Worm (Caenorhabditis elegans) whole organism, L2 larva: ENCODE measurements around the gene gmeb-1.

Source experiments
- C34F6.9 ChIP-seq: fragments of 150-350 bp; optimal IDR thresholded peaks from 2 replicates; lab custom pipeline; 2014; ENCODE audit warnings: missing biosample characterization, missing genetic modification characterization
- ZK546.5 ChIP-seq: sonication (generic microtip); optimal IDR thresholded peaks from 2 replicates; lab custom pipeline; 2017; ENCODE audit warnings: missing biosample characterization, missing genetic modification characterization
- ama-1 ChIP-seq: fragments of 150-350 bp; optimal IDR thresholded peaks from 2 replicates; lab custom pipeline; 2018; ENCODE audit warnings: inconsistent platforms
- blmp-1 ChIP-seq: sonication (generic microtip); optimal IDR thresholded peaks from 2 replicates; lab custom pipeline; 2017; ENCODE audit warnings: missing genetic modification characterization, mild to moderate bottlenecking, missing compliant biosample characterization, antibody characterized with exemption, moderate library complexity; ENCODE audit not compliant: insufficient read depth
- fos-1 ChIP-seq: fragments of 150-350 bp; optimal IDR thresholded peaks from 2 replicates; lab custom pipeline; 2014; ENCODE audit warnings: missing biosample characterization, missing genetic modification characterization
- mdl-1 ChIP-seq, 2 experiments: fragments of 150-350 bp in 1 of 2; sonication (generic microtip) in 1 of 2; optimal IDR thresholded peaks; 2 replicates each; lab custom pipeline; 2017; ENCODE audit warnings: missing biosample characterization in 2 of 2, missing genetic modification characterization in 2 of 2
- nhr-11 ChIP-seq: fragments of 150-350 bp; optimal IDR thresholded peaks from 2 replicates; lab custom pipeline; 2014; ENCODE audit warnings: missing biosample characterization, missing genetic modification characterization
- nhr-12 ChIP-seq: fragments of 150-350 bp; optimal IDR thresholded peaks from 2 replicates; lab custom pipeline; 2014; ENCODE audit warnings: missing biosample characterization, missing genetic modification characterization
- nhr-237 ChIP-seq: fragments of 150-350 bp; optimal IDR thresholded peaks from 2 replicates; lab custom pipeline; 2014; ENCODE audit warnings: missing biosample characterization, missing genetic modification characterization
- nhr-25 ChIP-seq: fragments of 150-350 bp; sonication (generic microtip); optimal IDR thresholded peaks from 3 replicates; lab custom pipeline; 2014; ENCODE audit warnings: missing biosample characterization, missing genetic modification characterization
- skn-1 ChIP-seq: sonication (generic microtip); optimal IDR thresholded peaks from 2 replicates; lab custom pipeline; 2017; ENCODE audit warnings: missing biosample characterization, missing genetic modification characterization
- unc-39 ChIP-seq: fragments of 150-350 bp; optimal IDR thresholded peaks from 2 replicates; lab custom pipeline; 2014; ENCODE audit warnings: missing biosample characterization, missing genetic modification characterization
- ztf-11 ChIP-seq: sonication (generic microtip); optimal IDR thresholded peaks from 2 replicates; lab custom pipeline; 2017; ENCODE audit warnings: missing biosample characterization, missing genetic modification characterization
- ztf-4 ChIP-seq: fragments of 150-350 bp; optimal IDR thresholded peaks from 2 replicates; lab custom pipeline; 2014; ENCODE audit warnings: missing biosample characterization, missing genetic modification characterization

ce11 chrII:19238-19637 lies at the start of gene gmeb-1:
- no peak for TF ChIP-seq ztf-4 (tag; lab: Kevin White, UChicago)
- no peak for TF ChIP-seq blmp-1 (tag; lab: Kevin White, UChicago)
- no peak for TF ChIP-seq nhr-237
- no peak for TF ChIP-seq skn-1 (tag; lab: Kevin White, UChicago)
- TF ChIP-seq ztf-11 (tag; lab: Kevin White, UChicago), result no peak
- no peak for TF ChIP-seq mdl-1 (tag; optimal IDR thresholded peaks at IDR 0.05; lab: Kevin White, UChicago)
- TF ChIP-seq nhr-11 (tag; lab: Kevin White, UChicago), result no peak
- TF ChIP-seq C34F6.9, result no peak
- TF ChIP-seq unc-39, result no peak
- no peak for TF ChIP-seq ama-1 (lab: Kevin White, UChicago)
- TF ChIP-seq nhr-25, result no peak
- TF ChIP-seq fos-1, result no peak
- TF ChIP-seq ZK546.5, result no peak
- no peak for TF ChIP-seq nhr-12 (tag; lab: Kevin White, UChicago)
